3 worm cellular contexts compared by ENCODE assay signal in the genomic region with DNA sequence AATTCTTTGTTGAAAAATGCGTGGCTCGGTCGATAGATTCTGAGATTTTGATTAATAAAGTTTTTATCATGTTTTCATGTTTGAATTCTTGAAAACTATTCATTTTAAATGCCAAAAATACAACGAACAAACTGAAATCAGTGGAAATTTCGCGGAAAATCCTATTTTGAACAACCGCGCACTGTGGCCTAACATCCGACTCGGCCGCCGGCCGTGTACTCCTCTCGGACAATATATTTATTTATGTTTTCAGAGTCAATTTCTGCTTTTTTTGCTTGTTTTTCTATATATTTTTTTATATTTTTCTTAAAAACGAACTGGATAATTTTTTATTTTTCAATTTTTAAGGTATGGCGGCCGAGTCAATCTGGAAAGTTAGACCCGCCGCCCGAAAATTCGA.
A peak's percentile ranks its signal among the peaks of the same experiment; 100 is the strongest.
TF ChIP-seq lines count a peak whose summit lies in the region.

A gene (plus strand): TSS at position 347 of the 400 bp plus-strand sequence.

TF ChIP-seq in whole organism, L1 larva, 84 proteins besides CTCF, POLR2A, EP300 and RAD21 (continued from another document and continues in another):
- TF ChIP-seq F16B12.6 (tag; optimal IDR thresholded peaks at IDR 0.05; lab: Kevin White, UChicago) (peak; percentile 50), hlh-4 (tag; optimal IDR thresholded peaks at IDR 0.05; lab: Kevin White, UChicago) (peak; percentile 79), egl-13 (tag; optimal IDR thresholded peaks at IDR 0.05; lab: Kevin White, UChicago) (peak; percentile 92), mef-2 (tag; optimal IDR thresholded peaks at IDR 0.05; lab: Kevin White, UChicago) (no peak), mep-1 (tag; optimal IDR thresholded peaks at IDR 0.05; lab: Kevin White, UChicago) (no peak), nhr-20 (tag; optimal IDR thresholded peaks at IDR 0.05; lab: Kevin White, UChicago) (peak; percentile 75), nhr-47 (tag; optimal IDR thresholded peaks at IDR 0.05; lab: Kevin White, UChicago) (peak; percentile 89), ztf-11 (tag; optimal IDR thresholded peaks at IDR 0.05; lab: Kevin White, UChicago) (peak in 1 of 2 experiments; percentile 94), fkh-4 (tag; optimal IDR thresholded peaks at IDR 0.05; lab: Kevin White, UChicago; ENCODE audit: borderline replicate concordance) (peak; percentile 94), dpl-1 (GFP tag; optimal IDR thresholded peaks at IDR 0.05; lab: Kevin White, UChicago) (peak; percentile 84 to 93 (median 92)), fkh-10 (GFP tag; optimal IDR thresholded peaks at IDR 0.05; lab: Kevin White, UChicago) (no peak), nhr-77 (tag; optimal IDR thresholded peaks at IDR 0.05; lab: Kevin White, UChicago) (no peak), ztf-4 (tag; optimal IDR thresholded peaks at IDR 0.05; lab: Kevin White, UChicago) (no peak), lin-39 (tag; optimal IDR thresholded peaks at IDR 0.05; lab: Kevin White, UChicago) (peak; percentile 47), nhr-28 (tag; optimal IDR thresholded peaks at IDR 0.05; lab: Kevin White, UChicago) (no peak), ceh-90 (tag; optimal IDR thresholded peaks at IDR 0.05; lab: Kevin White, UChicago) (peak; percentile 98), nhr-19 (GFP tag; conservative IDR thresholded peaks at IDR 0.05; lab: Robert Waterston, UW) (peak; percentile 80), lsy-2 (tag; optimal IDR thresholded peaks at IDR 0.05; lab: Kevin White, UChicago) (peak; percentile 67 to 74), ets-5 (GFP tag; IDR thresholded peaks at IDR 0.05; lab: Robert Waterston, UW) (no peak), unc-30 (tag; optimal IDR thresholded peaks at IDR 0.05; lab: Kevin White, UChicago) (no peak), sox-4 (tag; optimal IDR thresholded peaks at IDR 0.05; lab: Kevin White, UChicago) (peak; percentile 84), nhr-85 (tag; lab: Kevin White, UChicago) (peak; percentile 90), nhr-237 (tag; optimal IDR thresholded peaks at IDR 0.05; lab: Kevin White, UChicago) (no peak), egl-27 (tag; optimal IDR thresholded peaks at IDR 0.05; lab: Kevin White, UChicago) (no peak), unc-86 (tag; optimal IDR thresholded peaks at IDR 0.05; lab: Kevin White, UChicago) (peak; percentile 69), skn-1 (tag; optimal IDR thresholded peaks at IDR 0.05; lab: Kevin White, UChicago) (peak; percentile 71), tlp-1 (tag; optimal IDR thresholded peaks at IDR 0.05; lab: Kevin White, UChicago) (no peak), sptf-1 (tag; optimal IDR thresholded peaks at IDR 0.05; lab: Kevin White, UChicago) (no peak), alr-1 (tag; optimal IDR thresholded peaks at IDR 0.05; lab: Kevin White, UChicago; ENCODE audit: borderline replicate concordance) (no peak), aly-2 (tag; optimal IDR thresholded peaks at IDR 0.05; lab: Kevin White, UChicago) (no peak), efl-3 (GFP tag; optimal IDR thresholded peaks at IDR 0.05; lab: Kevin White, UChicago) (peak; percentile 27), snpc-4 (tag; optimal IDR thresholded peaks at IDR 0.05; lab: Kevin White, UChicago) (peak; percentile 30), ceh-63 (GFP tag; optimal IDR thresholded peaks at IDR 0.05; lab: Kevin White, UChicago) (no peak), swsn-7 (tag; optimal IDR thresholded peaks at IDR 0.05; lab: Kevin White, UChicago) (peak; percentile 78), tbx-2 (tag; optimal IDR thresholded peaks at IDR 0.05; lab: Kevin White, UChicago) (peak; percentile 89), rnt-1 (tag; optimal IDR thresholded peaks at IDR 0.05; lab: Kevin White, UChicago) (peak; percentile 98), C16A3.4 (tag; optimal IDR thresholded peaks at IDR 0.05; lab: Kevin White, UChicago) (peak; percentile 12), unc-62 (GFP tag; optimal IDR thresholded peaks at IDR 0.05; lab: Kevin White, UChicago) (no peak), nhr-12 (tag; optimal IDR thresholded peaks at IDR 0.05; lab: Kevin White, UChicago) (no peak), blmp-1 (tag; optimal IDR thresholded peaks at IDR 0.05; lab: Kevin White, UChicago) (peak; percentile 46), ceh-88 (GFP tag; IDR thresholded peaks at IDR 0.05; lab: Robert Waterston, UW) (peak; percentile 35; the same call in 1 of the 2 replicates), pax-3 (tag; optimal IDR thresholded peaks at IDR 0.05; lab: Kevin White, UChicago) (peak; percentile 90), unc-98 (GFP tag; IDR thresholded peaks at IDR 0.05; lab: Robert Waterston, UW) (peak; percentile 82)

TF ChIP-seq in whole organism, L3 larva, 47 proteins besides CTCF, POLR2A, EP300 and RAD21 (continued from another document):
- no peak for TF ChIP-seq fkh-2 (tag; optimal IDR thresholded peaks at IDR 0.05; lab: Kevin White, UChicago)
- peak; percentile 36 for TF ChIP-seq lin-15B (tag; optimal IDR thresholded peaks at IDR 0.05; lab: Kevin White, UChicago)
- TF ChIP-seq ceh-9 (tag; optimal IDR thresholded peaks at IDR 0.05; lab: Kevin White, UChicago) = no peak
- TF ChIP-seq nhr-76 (tag; optimal IDR thresholded peaks at IDR 0.05; lab: Kevin White, UChicago) = no peak
- TF ChIP-seq fos-1 (tag; optimal IDR thresholded peaks at IDR 0.05; lab: Kevin White, UChicago) = no peak
- TF ChIP-seq mml-1 (tag; optimal IDR thresholded peaks at IDR 0.05; lab: Kevin White, UChicago) = no peak
- no peak for TF ChIP-seq ztf-11 (tag; optimal IDR thresholded peaks at IDR 0.05; lab: Kevin White, UChicago)
- TF ChIP-seq ama-1 (optimal IDR thresholded peaks at IDR 0.05; lab: Kevin White, UChicago) = no peak
- TF ChIP-seq pha-4 (tag; optimal IDR thresholded peaks at IDR 0.05; lab: Kevin White, UChicago) = peak; percentile 51
- no peak for TF ChIP-seq elt-3 (tag; optimal IDR thresholded peaks at IDR 0.05; lab: Kevin White, UChicago)
- TF ChIP-seq daf-12 (tag; optimal IDR thresholded peaks at IDR 0.05; lab: Kevin White, UChicago) = no peak
- TF ChIP-seq snpc-4 (tag; optimal IDR thresholded peaks at IDR 0.05; lab: Kevin White, UChicago) = no peak
- TF ChIP-seq nhr-11 (tag; optimal IDR thresholded peaks at IDR 0.05; lab: Kevin White, UChicago) = no peak
- no peak for TF ChIP-seq nhr-77 (tag; optimal IDR thresholded peaks at IDR 0.05; lab: Kevin White, UChicago)
- TF ChIP-seq tbx-2 (tag; optimal IDR thresholded peaks at IDR 0.05; lab: Kevin White, UChicago) = no peak
- TF ChIP-seq nhr-28 (tag; optimal IDR thresholded peaks at IDR 0.05; lab: Kevin White, UChicago) = no peak
- no peak for TF ChIP-seq nhr-12 (tag; optimal IDR thresholded peaks at IDR 0.05; lab: Kevin White, UChicago)

TF ChIP-seq in whole organism, young adult, 124 proteins besides CTCF, POLR2A, EP300 and RAD21 (continued from another document):
- no peak for TF ChIP-seq tbp1 (GFP tag; optimal IDR thresholded peaks at IDR 0.05; lab: Kevin White, UChicago)
- TF ChIP-seq lag-1 (GFP tag; IDR thresholded peaks at IDR 0.05; lab: Robert Waterston, UW) = no peak
- TF ChIP-seq Y53F4B.3 (GFP tag; IDR thresholded peaks at IDR 0.05; lab: Robert Waterston, UW) = no peak
- TF ChIP-seq F22D6.2 (tag; optimal IDR thresholded peaks at IDR 0.05; lab: Kevin White, UChicago) = peak; percentile 51
- TF ChIP-seq akir-1 (GFP tag; optimal IDR thresholded peaks at IDR 0.05; lab: Kevin White, UChicago) = no peak
- TF ChIP-seq bed-2 (GFP tag; IDR thresholded peaks at IDR 0.05; lab: Robert Waterston, UW) = peak; percentile 60; the same call in 1 of the 2 replicates
- TF ChIP-seq lsy-27 (tag; optimal IDR thresholded peaks at IDR 0.05; lab: Kevin White, UChicago; ENCODE audit: borderline replicate concordance, insufficient read depth) = no peak
- no peak for TF ChIP-seq T26A5.8 (tag; optimal IDR thresholded peaks at IDR 0.05; lab: Kevin White, UChicago)
- TF ChIP-seq rcor-1 (GFP tag; IDR thresholded peaks at IDR 0.05; lab: Robert Waterston, UW) = 0 out of 2 replicates have a peak, but pooled peaks have one; percentile 28
- 0 out of 2 replicates have a peak, but pooled peaks have one; percentile 37 for TF ChIP-seq hmg-20 (GFP tag; IDR thresholded peaks at IDR 0.05; lab: Robert Waterston, UW)
- TF ChIP-seq dox-1 (GFP tag; IDR thresholded peaks at IDR 0.05; lab: Robert Waterston, UW) = peak; percentile 54; the same call in 1 of the 2 replicates
- TF ChIP-seq lsl-1 (GFP tag; optimal IDR thresholded peaks at IDR 0.05; lab: Kevin White, UChicago) = peak; percentile 43
- peak; percentile 77 for TF ChIP-seq ceh-27 (GFP tag; optimal IDR thresholded peaks at IDR 0.05; lab: Kevin White, UChicago)
- TF ChIP-seq athp-1 (tag; optimal IDR thresholded peaks at IDR 0.05; lab: Kevin White, UChicago) = no peak
- no peak for TF ChIP-seq F52B5.7 (tag; optimal IDR thresholded peaks at IDR 0.05; lab: Kevin White, UChicago)
- no peak for TF ChIP-seq ama-1 (optimal IDR thresholded peaks at IDR 0.05; lab: Kevin White, UChicago)
- TF ChIP-seq ama-1 (GFP tag; optimal IDR thresholded peaks at IDR 0.05; lab: Kevin White, UChicago) = no peak
- peak; percentile 57; the same call in 1 of the 2 replicates for TF ChIP-seq lir-1 (GFP tag; conservative IDR thresholded peaks at IDR 0.05; lab: Robert Waterston, UW)
- TF ChIP-seq egrh-3 (GFP tag; IDR thresholded peaks at IDR 0.05; lab: Robert Waterston, UW) = peak; percentile 37
- TF ChIP-seq xnd-1 (tag; optimal IDR thresholded peaks at IDR 0.05; lab: Kevin White, UChicago) = peak; percentile 22
- no peak for TF ChIP-seq madf-3 (GFP tag; IDR thresholded peaks at IDR 0.05; lab: Robert Waterston, UW)
- TF ChIP-seq lin-35 (GFP tag; optimal IDR thresholded peaks at IDR 0.05; lab: Kevin White, UChicago) = peak in 1 of 3 experiments; percentile 86
- peak; percentile 42 for TF ChIP-seq dpl-1 (GFP tag; optimal IDR thresholded peaks at IDR 0.05; lab: Kevin White, UChicago)
- peak; percentile 1 for TF ChIP-seq F10E7.11 (tag; optimal IDR thresholded peaks at IDR 0.05; lab: Kevin White, UChicago)
- no peak for TF ChIP-seq ztf-18 (tag; optimal IDR thresholded peaks at IDR 0.05; lab: Kevin White, UChicago)
- TF ChIP-seq K11D2.4 (GFP tag; IDR thresholded peaks at IDR 0.05; lab: Robert Waterston, UW) = peak; percentile 62
TF ChIP-seq in whole organism, young adult: peak in this region for 38.
